Fruit fly (Drosophila melanogaster): ENCODE data around the gene LManI.

LManI gene

dm6 chr2L:10439174-10439573 lies 17.9 kb downstream of the LManI start, which contains the start of gene Nse4 (continued):
- TF ChIP-seq CG13296 (GFP tag; optimal IDR thresholded peaks at IDR 0.05) (no peak), Dad (GFP tag; optimal IDR thresholded peaks at IDR 0.05) (no peak), Myb (GFP tag; optimal IDR thresholded peaks at IDR 0.05) (peak; percentile 4), Dp (GFP tag; optimal IDR thresholded peaks at IDR 0.05) (peak; percentile 75), bcd (GFP tag; optimal IDR thresholded peaks at IDR 0.05) (no peak), hbn (GFP tag; IDR thresholded peaks at IDR 0.05; ENCODE audit: partially characterized antibody) (peak; percentile 68), Atf6 (GFP tag; IDR thresholded peaks at IDR 0.05) (no peak), NK7.1 (GFP tag; optimal IDR thresholded peaks at IDR 0.05) (no peak), Nf-YC (tag; optimal IDR thresholded peaks at IDR 0.05) (no peak), CG32772 (GFP tag; IDR thresholded peaks at IDR 0.05) (no peak), Atf3 (GFP tag; optimal IDR thresholded peaks at IDR 0.05) (no peak), Neu2 (GFP tag; optimal IDR thresholded peaks at IDR 0.05; ENCODE audit: borderline replicate concordance) (no peak), luna (GFP tag; optimal IDR thresholded peaks at IDR 0.05) (no peak), CG1233 (GFP tag; optimal IDR thresholded peaks at IDR 0.05) (no peak), ewg (GFP tag; optimal IDR thresholded peaks at IDR 0.05) (no peak), sna (GFP tag; IDR thresholded peaks at IDR 0.05; ENCODE audit: partially characterized antibody) (peak; percentile 83), CG8281 (tag; optimal IDR thresholded peaks at IDR 0.05) (no peak), CG15696 (tag; optimal IDR thresholded peaks at IDR 0.05) (no peak), pzg (GFP tag; optimal IDR thresholded peaks at IDR 0.05) (peak; percentile 61), CG12219 (GFP tag; optimal IDR thresholded peaks at IDR 0.05) (no peak), Dip3 (GFP tag; optimal IDR thresholded peaks at IDR 0.05) (no peak), wek (GFP tag; optimal IDR thresholded peaks at IDR 0.05) (no peak), Usf (GFP tag; optimal IDR thresholded peaks at IDR 0.05) (no peak), CG17385 (GFP tag; optimal IDR thresholded peaks at IDR 0.05) (no peak), Mes4 (GFP tag; optimal IDR thresholded peaks at IDR 0.05) (no peak), tup (GFP tag; optimal IDR thresholded peaks at IDR 0.05) (no peak), bab2 (GFP tag; optimal IDR thresholded peaks at IDR 0.05) (no peak), exex (tag; optimal IDR thresholded peaks at IDR 0.05) (no peak), E2f1 (GFP tag; IDR thresholded peaks at IDR 0.05) (no peak), dan (GFP tag; IDR thresholded peaks at IDR 0.05) (no peak), chinmo (GFP tag; IDR thresholded peaks at IDR 0.05; ENCODE audit: partially characterized antibody) (peak; percentile 85; the same call in 2 of the 4 replicates), schlank (tag; optimal IDR thresholded peaks at IDR 0.05) (no peak), eyg (GFP tag; optimal IDR thresholded peaks at IDR 0.05) (no peak), zen2 (GFP tag; IDR thresholded peaks at IDR 0.05; ENCODE audit: partially characterized antibody) (peak; percentile 77), pho (GFP tag; optimal IDR thresholded peaks at IDR 0.05) (no peak), CG14667 (GFP tag; IDR thresholded peaks at IDR 0.05) (no peak), CG9215 (GFP tag; IDR thresholded peaks at IDR 0.05) (no peak), CG10321 (GFP tag; IDR thresholded peaks at IDR 0.05) (no peak), Ravus (GFP tag; IDR thresholded peaks at IDR 0.05) (no peak), CG7786 (GFP tag; optimal IDR thresholded peaks at IDR 0.05) (no peak), CG10959 (GFP tag; IDR thresholded peaks at IDR 0.05) (no peak), fru (optimal IDR thresholded peaks at IDR 0.05) (no peak), CG4707 (GFP tag; optimal IDR thresholded peaks at IDR 0.05) (no peak), bowl (GFP tag; IDR thresholded peaks at IDR 0.05) (no peak), CG16813 (GFP tag; IDR thresholded peaks at IDR 0.05; ENCODE audit: partially characterized antibody) (peak; percentile 82), Fer2 (tag; optimal IDR thresholded peaks at IDR 0.05) (no peak), Dek (tag; optimal IDR thresholded peaks at IDR 0.05) (no peak), Opbp (GFP tag; IDR thresholded peaks at IDR 0.05; ENCODE audit: partially characterized antibody) (peak; percentile 77; the same call in 2 of the 3 replicates), chm (GFP tag; IDR thresholded peaks at IDR 0.05) (no peak), CG12071 (GFP tag; optimal IDR thresholded peaks at IDR 0.05) (no peak), ken (GFP tag; IDR thresholded peaks at IDR 0.05) (no peak), hb (GFP tag; IDR thresholded peaks at IDR 0.05; ENCODE audit: partially characterized antibody) (peak; percentile 79; the same call in 2 of the 3 replicates)

Measured in whole organism, embryonic.